Worm (Caenorhabditis elegans) whole organism, mixed stage, embryonic: ENCODE results near the gene Y59A8A.8.
"Not testable (repeated sequence)": the region's sequence is repeated elsewhere in the genome, so short reads cannot be mapped to it uniquely, and the experiment has no call there.

ENCODE experiments used
- bed-3 ChIP-seq: fragments of 200-800 bp; sonication (Bioruptor generic); optimal IDR thresholded peaks from 3 replicates; lab custom pipeline; 2018; ENCODE audit warnings: mild to moderate bottlenecking, missing genetic modification characterization, moderate library complexity, missing compliant biosample characterization
- blmp-1 ChIP-seq: fragments of 150-350 bp; optimal IDR thresholded peaks from 2 replicates; lab custom pipeline; 2014; ENCODE audit warnings: missing biosample characterization, missing genetic modification characterization
- ceh-39 ChIP-seq: fragments of 150-350 bp; optimal IDR thresholded peaks from 2 replicates; lab custom pipeline; 2014; ENCODE audit warnings: missing biosample characterization, missing genetic modification characterization
- ceh-43 ChIP-seq: fragments of 200-800 bp; sonication (Bioruptor generic); optimal IDR thresholded peaks from 2 replicates; lab custom pipeline; 2018; ENCODE audit warnings: mild to moderate bottlenecking, missing genetic modification characterization, moderate library complexity, missing compliant biosample characterization
- ceh-83 ChIP-seq: fragments of 200-800 bp; sonication (Bioruptor generic); optimal IDR thresholded peaks from 2 replicates; lab custom pipeline; 2018; ENCODE audit warnings: mild to moderate bottlenecking, missing genetic modification characterization, missing compliant biosample characterization
- ces-1 ChIP-seq: fragments of 150-350 bp; optimal IDR thresholded peaks from 2 replicates; lab custom pipeline; 2014; ENCODE audit warnings: missing biosample characterization, missing genetic modification reagents, missing genetic modification characterization
- cnd-1 ChIP-seq: fragments of 200-800 bp; sonication (Bioruptor generic); optimal IDR thresholded peaks from 2 replicates; lab custom pipeline; 2018; ENCODE audit warnings: mild to moderate bottlenecking, missing genetic modification characterization, missing compliant biosample characterization
- drap-1 ChIP-seq: fragments of 200-800 bp; sonication (Bioruptor generic); optimal IDR thresholded peaks from 3 replicates; lab custom pipeline; 2018; ENCODE audit warnings: mild to moderate bottlenecking, missing genetic modification characterization, missing compliant biosample characterization
- flh-1 ChIP-seq: fragments of 200-800 bp; sonication (Bioruptor generic); optimal IDR thresholded peaks from 2 replicates; lab custom pipeline; 2018; ENCODE audit warnings: mild to moderate bottlenecking, missing genetic modification characterization, moderate library complexity, missing compliant biosample characterization
- hlh-1 ChIP-seq: fragments of 150-350 bp; optimal IDR thresholded peaks from 2 replicates; lab custom pipeline; 2014; ENCODE audit warnings: missing biosample characterization, missing genetic modification reagents, missing genetic modification characterization
- lin-32 ChIP-seq: fragments of 200-800 bp; sonication (Bioruptor generic); optimal IDR thresholded peaks from 2 replicates; lab custom pipeline; 2018; ENCODE audit warnings: mild to moderate bottlenecking, missing genetic modification characterization, missing compliant biosample characterization
- mab-5 ChIP-seq: fragments of 150-350 bp; optimal IDR thresholded peaks from 2 replicates; lab custom pipeline; 2014; ENCODE audit warnings: missing biosample characterization, missing genetic modification characterization
- mep-1 ChIP-seq: fragments of 150-350 bp; optimal IDR thresholded peaks from 2 replicates; lab custom pipeline; 2017; ENCODE audit warnings: missing biosample characterization, missing genetic modification reagents, missing genetic modification characterization, inconsistent platforms
- mls-2 ChIP-seq: sonication (generic microtip); optimal IDR thresholded peaks from 2 replicates; lab custom pipeline; 2016; ENCODE audit warnings: mild to moderate bottlenecking, missing genetic modification characterization, moderate library complexity, missing compliant biosample characterization
- nhr-12 ChIP-seq: fragments of 150-350 bp; optimal IDR thresholded peaks from 2 replicates; lab custom pipeline; 2014; ENCODE audit warnings: missing biosample characterization, missing genetic modification characterization
- nhr-2 ChIP-seq: fragments of 150-350 bp; optimal IDR thresholded peaks from 2 replicates; lab custom pipeline; 2014; ENCODE audit warnings: missing biosample characterization, missing genetic modification characterization
- nhr-237 ChIP-seq: fragments of 150-350 bp; optimal IDR thresholded peaks from 2 replicates; lab custom pipeline; 2014; ENCODE audit warnings: missing biosample characterization, missing genetic modification characterization
- nhr-76 ChIP-seq: sonication (generic microtip); optimal IDR thresholded peaks from 2 replicates; lab custom pipeline; 2017; ENCODE audit warnings: missing biosample characterization, missing genetic modification characterization
- pha-4 ChIP-seq: fragments of 150-350 bp; optimal IDR thresholded peaks from 2 replicates; lab custom pipeline; 2018; ENCODE audit warnings: missing biosample characterization, missing genetic modification reagents, missing genetic modification characterization
- sem-2 ChIP-seq: fragments of 200-800 bp; sonication (Bioruptor generic); optimal IDR thresholded peaks from 2 replicates; lab custom pipeline; 2018; ENCODE audit warnings: mild to moderate bottlenecking, missing genetic modification characterization, missing compliant biosample characterization
- snpc-4 ChIP-seq: fragments of 150-350 bp; optimal IDR thresholded peaks from 2 replicates; lab custom pipeline; 2014; ENCODE audit warnings: missing biosample characterization, missing genetic modification characterization
- sptf-1 ChIP-seq: sonication (generic microtip); optimal IDR thresholded peaks from 2 replicates; lab custom pipeline; 2017; ENCODE audit warnings: mild to moderate bottlenecking, missing genetic modification characterization, moderate library complexity, missing compliant biosample characterization
- tbx-8 ChIP-seq: fragments of 200-800 bp; sonication (Bioruptor generic); optimal IDR thresholded peaks from 2 replicates; lab custom pipeline; 2018; ENCODE audit warnings: mild to moderate bottlenecking, missing genetic modification characterization, moderate library complexity, missing compliant biosample characterization
- unc-120 ChIP-seq: sonication (generic microtip); optimal IDR thresholded peaks from 2 replicates; lab custom pipeline; 2017; ENCODE audit warnings: missing genetic modification characterization, missing compliant biosample characterization; ENCODE audit not compliant: poor library complexity, severe bottlenecking
- unc-39 ChIP-seq: fragments of 150-350 bp; optimal IDR thresholded peaks from 2 replicates; lab custom pipeline; 2014; ENCODE audit warnings: missing biosample characterization, missing genetic modification characterization
- zip-8 ChIP-seq: fragments of 150-350 bp; optimal IDR thresholded peaks from 2 replicates; lab custom pipeline; 2014; ENCODE audit warnings: missing biosample characterization, missing genetic modification characterization
- ztf-11 ChIP-seq: fragments of 150-350 bp; optimal IDR thresholded peaks from 2 replicates; lab custom pipeline; 2014; ENCODE audit warnings: missing biosample characterization, missing genetic modification characterization

The Y59A8A.8 gene

DNA sequence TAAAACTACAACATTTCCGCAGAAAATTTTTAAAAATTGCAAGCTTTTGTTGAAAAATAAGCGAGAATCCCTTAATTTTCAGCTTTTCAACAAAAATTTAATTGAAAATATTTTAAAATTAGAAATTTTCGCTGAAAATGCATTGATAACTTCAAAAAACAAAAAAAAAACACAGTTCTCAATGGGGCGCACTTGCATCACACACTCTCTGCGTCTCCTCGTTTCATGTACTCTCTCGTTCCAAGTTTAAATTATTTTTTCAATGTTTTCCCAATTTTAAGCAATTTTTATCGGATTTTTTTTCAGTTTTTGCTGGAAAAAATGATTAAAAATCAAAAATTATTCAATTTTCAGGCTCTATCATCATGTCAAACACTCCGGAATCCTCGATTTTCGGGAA, 5.6 kb downstream of the Y59A8A.8 start, which contains the start of gene phf-14:
Gene phf-14, plus strand, starts transcription at position 345 of the 400 bp plus-strand sequence.
- TF ChIP-seq pha-4 (tag; lab: Kevin White, UChicago) (peak; percentile 5), bed-3 (GFP tag; lab: Kevin White, UChicago) (no peak)

DNA sequence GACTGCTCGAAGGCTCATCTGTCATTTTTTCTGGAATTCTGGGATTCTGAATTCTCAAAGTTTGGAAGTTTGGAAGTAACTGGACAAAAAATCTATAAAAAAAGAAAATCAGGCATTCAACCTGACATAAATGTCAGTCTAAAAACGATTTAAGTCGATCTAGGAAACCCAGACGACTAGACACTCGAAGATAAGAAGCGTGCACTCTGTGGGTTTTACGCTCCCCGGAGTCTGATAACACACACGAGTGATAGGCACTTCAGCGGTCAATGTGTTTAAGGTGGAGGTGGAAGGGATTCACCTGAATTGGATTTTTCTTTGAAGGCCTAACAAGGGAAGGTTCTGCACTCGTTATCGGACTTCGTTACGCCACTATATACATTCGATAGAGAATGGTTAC, 23.5 kb downstream of the Y59A8A.8 start, which contains the start of gene C06H5.6:
Gene C06H5.6, minus strand, starts transcription at position 46 of the 400 bp plus-strand sequence.
- no peak for TF ChIP-seq lin-32 (GFP tag; lab: Kevin White, UChicago)
- TF ChIP-seq ceh-39 (tag; lab: Kevin White, UChicago) = no peak
- TF ChIP-seq drap-1 = no peak
- no peak for TF ChIP-seq ces-1 (GFP tag; lab: Kevin White, UChicago)
- no peak for TF ChIP-seq tbx-8 (GFP tag; lab: Kevin White, UChicago)
- TF ChIP-seq ceh-43 (GFP tag; lab: Kevin White, UChicago) = no peak
- TF ChIP-seq mab-5 = no peak
- TF ChIP-seq pha-4 (tag; lab: Kevin White, UChicago) = no peak
- no peak for TF ChIP-seq mep-1 (tag; lab: Kevin White, UChicago)
- TF ChIP-seq nhr-12 = no peak
- no peak for TF ChIP-seq nhr-237 (tag; lab: Kevin White, UChicago)
- TF ChIP-seq flh-1 = no peak
- TF ChIP-seq zip-8 (tag; lab: Kevin White, UChicago) = no peak
- TF ChIP-seq cnd-1 = no peak
- TF ChIP-seq blmp-1 (tag; lab: Kevin White, UChicago) = no peak
- no peak for TF ChIP-seq hlh-1
- no peak for TF ChIP-seq sem-2
- TF ChIP-seq mls-2 = no peak
- no peak for TF ChIP-seq sptf-1
- no peak for TF ChIP-seq snpc-4 (tag; lab: Kevin White, UChicago)

DNA sequence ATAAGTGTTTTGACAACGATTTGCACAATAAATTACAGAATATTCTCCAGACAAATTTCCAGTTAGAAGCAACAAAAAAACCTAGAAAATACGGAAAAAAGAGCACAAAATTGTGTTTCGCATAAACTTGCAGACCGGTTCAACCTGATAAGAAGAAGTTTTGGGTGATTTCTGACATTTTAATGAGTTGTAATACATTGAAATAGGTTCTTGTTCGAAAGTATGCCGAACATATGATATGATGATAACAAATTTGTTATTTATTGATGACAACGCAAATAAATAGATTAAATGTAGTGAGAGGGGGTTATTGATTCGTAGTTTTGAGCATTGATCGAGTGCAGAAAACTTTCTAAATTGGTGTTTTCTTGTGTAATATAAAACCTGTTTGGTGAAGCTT, 25.9 kb downstream of the Y59A8A.8 start:
- TF ChIP-seq cnd-1 (no peak), nhr-2 (tag; lab: Kevin White, UChicago) (no peak), zip-8 (tag; lab: Kevin White, UChicago) (no peak), sem-2 (no peak)

ce11 chrV:17893959-17894358, 28.6 kb downstream of the Y59A8A.8 start, which contains the start of gene C06H5.11:
Gene C06H5.11 (minus strand): TSS chrV:17894059.
- TF ChIP-seq ceh-43 (GFP tag; lab: Kevin White, UChicago); cnd-1; lin-32 (GFP tag; lab: Kevin White, UChicago): not testable (repeated sequence)

DNA sequence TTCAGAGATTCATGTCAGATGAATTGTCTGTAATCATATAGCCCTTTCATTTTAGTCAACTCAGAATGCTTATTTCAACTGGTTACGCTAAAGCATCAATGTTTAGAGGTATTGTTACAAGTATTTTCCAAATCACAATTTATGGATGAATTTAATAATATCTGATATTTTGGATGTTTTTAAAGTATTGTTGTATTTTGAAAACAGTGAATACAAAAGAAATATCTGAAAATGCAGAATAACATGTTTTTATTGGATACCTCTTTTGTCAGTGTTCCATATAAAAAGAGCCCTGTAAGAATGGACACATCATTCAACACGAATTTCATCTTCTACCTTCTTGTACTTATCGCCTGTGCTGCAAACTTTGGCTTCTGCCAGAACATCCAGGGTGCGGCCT, 29.1 kb downstream of the Y59A8A.8 start, which contains the start of gene C06H5.12:
Gene C06H5.12, plus strand, starts transcription at position 301 of the 400 bp plus-strand sequence.
- not testable (repeated sequence) for TF ChIP-seq ceh-83 (GFP tag; lab: Kevin White, UChicago); ztf-11 (tag; lab: Kevin White, UChicago); cnd-1

DNA sequence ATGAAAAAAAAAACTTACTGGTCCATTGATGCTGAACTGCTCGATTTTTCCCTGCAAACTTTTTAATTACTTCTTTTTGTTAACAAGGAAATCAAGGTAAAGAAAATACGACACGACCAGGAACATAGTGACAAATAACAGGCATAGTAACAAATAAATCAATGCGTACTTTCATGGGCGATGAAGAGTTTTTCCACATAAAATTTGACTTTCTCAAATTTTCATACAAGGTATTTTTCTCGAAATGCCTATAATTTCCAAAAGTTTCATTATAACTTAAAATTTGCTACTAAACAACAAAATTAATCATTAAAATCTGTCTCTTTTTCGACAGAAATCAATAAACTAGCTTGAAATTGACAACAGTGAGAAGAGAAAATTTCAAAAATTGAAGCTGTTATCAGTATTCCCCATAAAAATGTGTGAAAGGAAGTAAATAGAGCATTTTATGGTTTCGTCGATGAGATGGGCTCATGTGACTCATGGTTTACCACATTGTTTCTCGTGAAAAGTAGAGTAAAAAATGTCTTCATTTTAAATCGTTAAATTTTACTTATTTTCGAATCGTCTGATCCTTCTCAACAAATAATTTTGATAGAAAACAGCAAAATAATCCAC, 31.4 kb downstream of the Y59A8A.8 start, which contains the start of gene fbxa-156:
Gene fbxa-156, minus strand, starts transcription at position 51 of the 618 bp plus-strand sequence.
- TF ChIP-seq unc-39 (tag; lab: Kevin White, UChicago) (no peak), sptf-1 (no peak), nhr-12 (no peak), drap-1 (no peak), zip-8 (tag; lab: Kevin White, UChicago) (no peak), ceh-83 (GFP tag; lab: Kevin White, UChicago) (no peak), unc-120 (no peak), bed-3 (GFP tag; lab: Kevin White, UChicago) (no peak), mab-5 (no peak), ces-1 (GFP tag; lab: Kevin White, UChicago) (no peak), pha-4 (tag; lab: Kevin White, UChicago) (no peak)
- TF ChIP-seq, all 35 proteins: peak for 0

- not testable (repeated sequence) for TF ChIP-seq blmp-1, nhr-76, zip-8 (tag; lab: Kevin White, UChicago)
These were observed 32.2 kb downstream of the Y59A8A.8 start, which contains the start of gene C06H5.13 for ce11 chrV:17897646-17898045. Gene C06H5.13 (minus strand): TSS chrV:17897746.
